Worm (Caenorhabditis elegans): Measurements from ENCODE around the gene mut-14.
A peak's percentile ranks its signal among the peaks of the same experiment; 100 is the strongest.

The mut-14 gene

ce11 chrV:5696177-5696576 lies 35.7 kb upstream of the mut-14 start:
- TF ChIP-seq nhr-90 (tag; optimal IDR thresholded peaks at IDR 0.05; ENCODE audit: poor library complexity) (no peak), pqm-1 (tag; optimal IDR thresholded peaks at IDR 0.05) (no peak), aha-1 (tag; optimal IDR thresholded peaks at IDR 0.05) (no peak), nhr-76 (tag; optimal IDR thresholded peaks at IDR 0.05) (no peak), nhr-71 (tag; optimal IDR thresholded peaks at IDR 0.05) (no peak), egl-27 (tag; optimal IDR thresholded peaks at IDR 0.05) (no peak), jun-1 (tag; optimal IDR thresholded peaks at IDR 0.05) (no peak), ets-5 (GFP tag; IDR thresholded peaks at IDR 0.05) (no peak), zip-4 (GFP tag; optimal IDR thresholded peaks at IDR 0.05) (no peak), rnt-1 (tag; optimal IDR thresholded peaks at IDR 0.05) (no peak), snpc-4 (tag; optimal IDR thresholded peaks at IDR 0.05) (no peak), nhr-47 (tag; optimal IDR thresholded peaks at IDR 0.05) (no peak), mab-9 (GFP tag; IDR thresholded peaks at IDR 0.05) (no peak), mdl-1 (tag; optimal IDR thresholded peaks at IDR 0.05) (no peak), nhr-19 (GFP tag; conservative IDR thresholded peaks at IDR 0.05) (no peak), dpl-1 (GFP tag; optimal IDR thresholded peaks at IDR 0.05) (no peak), pag-3 (tag; optimal IDR thresholded peaks at IDR 0.05; ENCODE audit: borderline replicate concordance, insufficient read depth) (no peak)

ce11 chrV:5695635-5696034 lies 35.1 kb upstream of the mut-14 start:
- no peak for TF ChIP-seq aha-1 (tag; optimal IDR thresholded peaks at IDR 0.05)
- TF ChIP-seq nhr-90 (tag; optimal IDR thresholded peaks at IDR 0.05; ENCODE audit: poor library complexity): no peak
- no peak for TF ChIP-seq pax-3 (tag; optimal IDR thresholded peaks at IDR 0.05)
- TF ChIP-seq nhr-28 (tag; optimal IDR thresholded peaks at IDR 0.05): no peak
- peak; percentile 24 for TF ChIP-seq nhr-71 (tag; optimal IDR thresholded peaks at IDR 0.05)
- no peak for TF ChIP-seq lir-3 (tag; optimal IDR thresholded peaks at IDR 0.05; ENCODE audit: poor library complexity)
- no peak for TF ChIP-seq sox-4 (tag; optimal IDR thresholded peaks at IDR 0.05)
- TF ChIP-seq elt-2 (tag; optimal IDR thresholded peaks at IDR 0.05): no peak
- TF ChIP-seq blmp-1 (tag; optimal IDR thresholded peaks at IDR 0.05): peak; percentile 94
- TF ChIP-seq zag-1 (tag; optimal IDR thresholded peaks at IDR 0.05): no peak
- TF ChIP-seq mep-1 (tag; optimal IDR thresholded peaks at IDR 0.05): no peak
- TF ChIP-seq lin-14 (GFP tag; optimal IDR thresholded peaks at IDR 0.05): peak; percentile 56
- TF ChIP-seq ets-5 (GFP tag; IDR thresholded peaks at IDR 0.05): no peak
- no peak for TF ChIP-seq nhr-76 (tag; optimal IDR thresholded peaks at IDR 0.05)
- peak; percentile 64 for TF ChIP-seq nhr-20 (tag; optimal IDR thresholded peaks at IDR 0.05)
- TF ChIP-seq ceh-82 (tag; optimal IDR thresholded peaks at IDR 0.05): no peak
- no peak for TF ChIP-seq fkh-4 (tag; optimal IDR thresholded peaks at IDR 0.05; ENCODE audit: borderline replicate concordance)
- no peak for TF ChIP-seq ceh-8 (GFP tag; optimal IDR thresholded peaks at IDR 0.05)
- TF ChIP-seq nhr-85 (tag): peak; percentile 56
- no peak for TF ChIP-seq lin-39 (tag; optimal IDR thresholded peaks at IDR 0.05)
- no peak for TF ChIP-seq alr-1 (tag; optimal IDR thresholded peaks at IDR 0.05; ENCODE audit: borderline replicate concordance)
- no peak for TF ChIP-seq mab-9 (GFP tag; IDR thresholded peaks at IDR 0.05)
- TF ChIP-seq swsn-7 (tag; optimal IDR thresholded peaks at IDR 0.05): no peak
- no peak for TF ChIP-seq jun-1 (tag; optimal IDR thresholded peaks at IDR 0.05)
- TF ChIP-seq irx-1 (tag; optimal IDR thresholded peaks at IDR 0.05): no peak
- TF ChIP-seq fos-1 (tag; optimal IDR thresholded peaks at IDR 0.05): no peak
- no peak for TF ChIP-seq pag-3 (tag; optimal IDR thresholded peaks at IDR 0.05; ENCODE audit: borderline replicate concordance, insufficient read depth)
- TF ChIP-seq ama-1 (optimal IDR thresholded peaks at IDR 0.05): no peak
- no peak for TF ChIP-seq vab-15 (tag; optimal IDR thresholded peaks at IDR 0.05)
- TF ChIP-seq C04F5.9 (tag; optimal IDR thresholded peaks at IDR 0.05): no peak
- TF ChIP-seq tlp-1 (tag; optimal IDR thresholded peaks at IDR 0.05): no peak
- no peak for TF ChIP-seq grh-1 (GFP tag; IDR thresholded peaks at IDR 0.05)
- TF ChIP-seq nhr-11 (tag; optimal IDR thresholded peaks at IDR 0.05): no peak
- TF ChIP-seq elt-3 (tag; optimal IDR thresholded peaks at IDR 0.05): peak in 1 of 6 experiments; percentile 57
- TF ChIP-seq lsy-2 (tag; optimal IDR thresholded peaks at IDR 0.05): no peak
- TF ChIP-seq snu-23 (GFP tag; optimal IDR thresholded peaks at IDR 0.05): peak; percentile 27
- no peak for TF ChIP-seq unc-98 (GFP tag; IDR thresholded peaks at IDR 0.05)
- TF ChIP-seq zip-4 (GFP tag; optimal IDR thresholded peaks at IDR 0.05): no peak
- TF ChIP-seq unc-30 (tag; optimal IDR thresholded peaks at IDR 0.05): no peak
- no peak for TF ChIP-seq mdl-1 (tag; optimal IDR thresholded peaks at IDR 0.05)
- TF ChIP-seq nhr-47 (tag; optimal IDR thresholded peaks at IDR 0.05): no peak
- TF ChIP-seq efl-1 (optimal IDR thresholded peaks at IDR 0.05): no peak
- TF ChIP-seq efl-1 (GFP tag; optimal IDR thresholded peaks at IDR 0.05 in 1 of 2): peak in 1 of 2 experiments; percentile 20
- no peak for TF ChIP-seq isw-1 (GFP tag; IDR thresholded peaks at IDR 0.05)
